Worm (Caenorhabditis elegans) whole organism, late embryonic: Measurements from ENCODE around the gene ZC155.2.

Experiments used
- C08G9.2 ChIP-seq: sonication (generic microtip); optimal IDR thresholded peaks from 2 replicates; lab custom pipeline; 2016; ENCODE audit warnings: mild to moderate bottlenecking, missing genetic modification characterization, moderate library complexity, missing compliant biosample characterization
- K02D7.2 ChIP-seq: sonication (generic microtip); optimal IDR thresholded peaks from 2 replicates; lab custom pipeline; 2017; ENCODE audit warnings: mild to moderate bottlenecking, missing genetic modification characterization, missing compliant biosample characterization
- K09A11.1 ChIP-seq: sonication (generic microtip); optimal IDR thresholded peaks from 2 replicates; lab custom pipeline; 2017; ENCODE audit warnings: antibody characterized with exemption, mild to moderate bottlenecking, missing genetic modification characterization, missing compliant biosample characterization; ENCODE audit not compliant: insufficient read depth
- T23F11.4 ChIP-seq: fragments of 200-800 bp; sonication (Bioruptor generic); optimal IDR thresholded peaks from 2 replicates; lab custom pipeline; 2018; ENCODE audit warnings: mild to moderate bottlenecking, missing genetic modification characterization, missing compliant biosample characterization
- Y22D7AL.16 ChIP-seq: sonication (generic microtip); optimal IDR thresholded peaks from 2 replicates; lab custom pipeline; 2016; ENCODE audit warnings: missing genetic modification characterization, missing compliant biosample characterization
- ahr-1 ChIP-seq: sonication (generic microtip); optimal IDR thresholded peaks from 2 replicates; lab custom pipeline; 2016; ENCODE audit warnings: missing genetic modification characterization, missing compliant biosample characterization
- ceh-19 ChIP-seq: fragments of 200-800 bp; sonication (Bioruptor generic); optimal IDR thresholded peaks from 2 replicates; lab custom pipeline; 2018; ENCODE audit warnings: mild to moderate bottlenecking, missing genetic modification characterization, missing compliant biosample characterization
- ceh-2 ChIP-seq: sonication (generic microtip); optimal IDR thresholded peaks from 2 replicates; lab custom pipeline; 2016; ENCODE audit warnings: missing genotype, missing genetic modification characterization, missing compliant biosample characterization
- ceh-24 ChIP-seq: sonication (generic microtip); optimal IDR thresholded peaks from 2 replicates; lab custom pipeline; 2016; ENCODE audit warnings: mild to moderate bottlenecking, missing genetic modification characterization, missing compliant biosample characterization
- ceh-31 ChIP-seq: sonication (generic microtip); optimal IDR thresholded peaks from 2 replicates; lab custom pipeline; 2016; ENCODE audit warnings: missing genetic modification characterization, missing compliant biosample characterization
- ceh-34 ChIP-seq: sonication (generic microtip); optimal IDR thresholded peaks from 2 replicates; lab custom pipeline; 2016; ENCODE audit warnings: mild to moderate bottlenecking, missing genetic modification characterization, missing compliant biosample characterization
- ceh-6 ChIP-seq: fragments of 200-800 bp; sonication (Bioruptor generic); optimal IDR thresholded peaks from 2 replicates; lab custom pipeline; 2018; ENCODE audit warnings: mild to moderate bottlenecking, missing genetic modification characterization, missing compliant biosample characterization
- dmd-4 ChIP-seq: sonication (generic microtip); optimal IDR thresholded peaks from 2 replicates; lab custom pipeline; 2016; ENCODE audit warnings: borderline replicate concordance, missing genetic modification characterization, missing compliant biosample characterization
- elt-2 ChIP-seq: sonication (generic microtip); optimal IDR thresholded peaks from 2 replicates; lab custom pipeline; 2016; ENCODE audit warnings: missing genetic modification reagents, missing genetic modification characterization, missing compliant biosample characterization
- ets-4 ChIP-seq: sonication (generic microtip); optimal IDR thresholded peaks from 2 replicates; lab custom pipeline; 2016; ENCODE audit warnings: missing genetic modification characterization, missing compliant biosample characterization
- eyg-1 ChIP-seq: sonication (generic microtip); optimal IDR thresholded peaks from 2 replicates; lab custom pipeline; 2016; ENCODE audit warnings: missing genotype, missing genetic modification characterization, missing compliant biosample characterization
- fkh-6 ChIP-seq: sonication (generic microtip); optimal IDR thresholded peaks from 2 replicates; lab custom pipeline; 2016; ENCODE audit warnings: missing genetic modification characterization, missing compliant biosample characterization
- hlh-13 ChIP-seq: fragments of 200-800 bp; sonication (Bioruptor generic); optimal IDR thresholded peaks from 2 replicates; lab custom pipeline; 2018; ENCODE audit warnings: mild to moderate bottlenecking, missing genetic modification characterization, missing compliant biosample characterization
- hlh-15 ChIP-seq: sonication (generic microtip); optimal IDR thresholded peaks from 2 replicates; lab custom pipeline; 2016; ENCODE audit warnings: missing genetic modification characterization, missing compliant biosample characterization
- lim-6 ChIP-seq: sonication (generic microtip); optimal IDR thresholded peaks from 2 replicates; lab custom pipeline; 2016; ENCODE audit warnings: missing genetic modification characterization, missing compliant biosample characterization
- nfya-1 ChIP-seq: sonication (generic microtip); optimal IDR thresholded peaks from 2 replicates; lab custom pipeline; 2017; ENCODE audit warnings: missing genetic modification characterization, mild to moderate bottlenecking, missing compliant biosample characterization, antibody characterized with exemption, moderate library complexity
- nhr-11 ChIP-seq: fragments of 150-350 bp; optimal IDR thresholded peaks from 2 replicates; lab custom pipeline; 2014; ENCODE audit warnings: missing biosample characterization, missing genetic modification characterization
- nhr-232 ChIP-seq: sonication (generic microtip); optimal IDR thresholded peaks from 2 replicates; lab custom pipeline; 2016; ENCODE audit warnings: missing genetic modification characterization, missing compliant biosample characterization
- pat-9 ChIP-seq: fragments of 200-800 bp; sonication (Bioruptor generic); optimal IDR thresholded peaks from 2 replicates; lab custom pipeline; 2018; ENCODE audit warnings: mild to moderate bottlenecking, missing genetic modification characterization, moderate library complexity, missing compliant biosample characterization
- pax-1 ChIP-seq: fragments of 150-350 bp; optimal IDR thresholded peaks from 2 replicates; lab custom pipeline; 2014; ENCODE audit warnings: missing biosample characterization, missing genetic modification characterization
- pha-4 ChIP-seq: fragments of 150-350 bp; optimal IDR thresholded peaks from 2 replicates; lab custom pipeline; 2018; ENCODE audit warnings: missing biosample characterization, missing genetic modification reagents, missing genetic modification characterization
- pqm-1 ChIP-seq: sonication (generic microtip); optimal IDR thresholded peaks from 2 replicates; lab custom pipeline; 2016; ENCODE audit warnings: missing genetic modification characterization, missing compliant biosample characterization
- ref-2 ChIP-seq: sonication (generic microtip); optimal IDR thresholded peaks from 2 replicates; lab custom pipeline; 2016; ENCODE audit warnings: missing genetic modification characterization, missing compliant biosample characterization
- rnt-1 ChIP-seq: sonication (generic microtip); optimal IDR thresholded peaks from 2 replicates; lab custom pipeline; 2016; ENCODE audit warnings: missing genetic modification characterization, missing compliant biosample characterization
- sdc-2 ChIP-seq: sonication (generic microtip); optimal IDR thresholded peaks from 2 replicates; lab custom pipeline; 2016; ENCODE audit warnings: missing genotype, missing genetic modification characterization, missing compliant biosample characterization
- sox-2 ChIP-seq: fragments of 200-800 bp; sonication (Bioruptor generic); IDR thresholded peaks from 2 replicates; pipeline ENCODE4 v1.3.6; 2022; ENCODE audit warnings: missing genetic modification reagents, missing genetic modification characterization, missing compliant biosample characterization
- syd-9 ChIP-seq: sonication (generic microtip); optimal IDR thresholded peaks from 2 replicates; lab custom pipeline; 2016; ENCODE audit warnings: mild to moderate bottlenecking, missing genetic modification characterization, moderate library complexity, missing compliant biosample characterization
- tbx-7 ChIP-seq: sonication (generic microtip); optimal IDR thresholded peaks from 2 replicates; lab custom pipeline; 2016; ENCODE audit warnings: missing genotype, missing genetic modification characterization, missing compliant biosample characterization
- ttx-3 ChIP-seq: sonication (generic microtip); optimal IDR thresholded peaks from 2 replicates; lab custom pipeline; 2016; ENCODE audit warnings: missing genetic modification reagents, missing genetic modification characterization, missing compliant biosample characterization
- unc-3 ChIP-seq, 2 experiments: fragments of 200-800 bp in 1 of 2; sonication (Bioruptor generic) in 1 of 2; sonication (generic microtip) in 1 of 2; conservative IDR thresholded peaks in 1 of 2; optimal IDR thresholded peaks in 1 of 2; 2 replicates each; pipeline versions ENCODE4 v1.3.6 to Lab custom; 2016 to 2022; ENCODE audit warnings: missing compliant biosample characterization in 2 of 2, missing genetic modification characterization in 2 of 2, missing genetic modification reagents in 1 of 2
- unc-55 ChIP-seq: sonication (generic microtip); optimal IDR thresholded peaks from 2 replicates; lab custom pipeline; 2017; ENCODE audit warnings: missing biosample characterization, missing genetic modification reagents, missing genetic modification characterization
- unc-86 ChIP-seq: sonication (generic microtip); optimal IDR thresholded peaks from 2 replicates; lab custom pipeline; 2016; ENCODE audit warnings: missing genetic modification characterization, missing compliant biosample characterization
- ztf-16 ChIP-seq: sonication (generic microtip); optimal IDR thresholded peaks from 2 replicates; lab custom pipeline; 2017; ENCODE audit warnings: missing genetic modification characterization, missing compliant biosample characterization

Gene ZC155.2

DNA sequence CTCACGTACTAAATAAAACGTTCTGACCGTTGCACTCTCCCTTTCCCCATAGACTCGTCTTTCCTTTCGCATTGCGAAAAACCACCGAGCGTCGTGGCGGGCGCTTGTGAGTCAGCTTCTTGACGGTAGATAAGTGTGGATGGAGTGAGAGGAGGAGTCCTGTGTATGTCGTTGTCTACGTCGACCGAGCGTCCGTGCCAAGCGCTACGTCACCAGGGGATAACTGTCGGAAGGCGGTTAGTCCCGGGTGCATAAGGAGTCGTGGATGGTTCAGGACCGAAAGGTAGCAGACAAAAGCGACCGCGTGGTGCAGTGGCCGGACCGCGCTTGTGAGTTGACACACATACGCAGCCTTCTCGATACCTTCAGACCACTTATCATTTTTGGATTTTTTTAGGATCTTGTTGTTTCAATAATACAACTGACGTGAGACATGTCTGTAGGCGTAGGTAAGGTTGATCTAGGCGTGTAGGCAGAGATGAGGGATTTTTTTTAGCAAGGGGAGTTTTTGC is 7.6 kb upstream of the ZC155.2 start (continued):
- TF ChIP-seq unc-3 (GFP tag; conservative IDR thresholded peaks at IDR 0.05; lab: Robert Waterston, UW), result peak; percentile 61; the same call in 1 of the 2 replicates
- peak; percentile 48 for TF ChIP-seq unc-3 (tag; optimal IDR thresholded peaks at IDR 0.05; lab: Kevin White, UChicago)
- peak; percentile 62 for TF ChIP-seq fkh-6 (tag; lab: Kevin White, UChicago)
- TF ChIP-seq syd-9 (tag; lab: Kevin White, UChicago), result peak; percentile 72
- peak; percentile 43 for TF ChIP-seq pat-9 (tag; lab: Kevin White, UChicago)
- peak; percentile 1 for TF ChIP-seq nfya-1 (tag; lab: Kevin White, UChicago)
- peak; percentile 17; the same call in 1 of the 2 replicates for TF ChIP-seq sox-2 (GFP tag; lab: Robert Waterston, UW)
- peak; percentile 20 for TF ChIP-seq ahr-1 (tag; lab: Kevin White, UChicago)
- peak; percentile 33 for TF ChIP-seq lim-6 (tag; lab: Kevin White, UChicago)
- TF ChIP-seq hlh-13 (GFP tag; lab: Kevin White, UChicago), result peak; percentile 25
- TF ChIP-seq rnt-1 (tag; lab: Kevin White, UChicago), result peak; percentile 25
- peak; percentile 74 for TF ChIP-seq elt-2 (tag; lab: Kevin White, UChicago)
- peak; percentile 3 for TF ChIP-seq ttx-3 (tag; lab: Kevin White, UChicago)
- peak; percentile 52 for TF ChIP-seq K02D7.2 (tag; lab: Kevin White, UChicago)
- TF ChIP-seq dmd-4 (tag; lab: Kevin White, UChicago), result peak; percentile 72
- peak; percentile 83 for TF ChIP-seq ref-2
- TF ChIP-seq hlh-15 (tag; lab: Kevin White, UChicago), result peak; percentile 60
- peak; percentile 49 for TF ChIP-seq sdc-2
- peak; percentile 62 for TF ChIP-seq ceh-2 (tag; lab: Kevin White, UChicago)
- TF ChIP-seq Y22D7AL.16 (tag; lab: Kevin White, UChicago), result peak; percentile 65
- peak; percentile 54 for TF ChIP-seq ceh-31
- peak; percentile 65 for TF ChIP-seq nhr-232
- TF ChIP-seq ceh-19 (GFP tag; lab: Kevin White, UChicago), result peak; percentile 82
- peak; percentile 45 for TF ChIP-seq unc-86 (tag; lab: Kevin White, UChicago)

DNA sequence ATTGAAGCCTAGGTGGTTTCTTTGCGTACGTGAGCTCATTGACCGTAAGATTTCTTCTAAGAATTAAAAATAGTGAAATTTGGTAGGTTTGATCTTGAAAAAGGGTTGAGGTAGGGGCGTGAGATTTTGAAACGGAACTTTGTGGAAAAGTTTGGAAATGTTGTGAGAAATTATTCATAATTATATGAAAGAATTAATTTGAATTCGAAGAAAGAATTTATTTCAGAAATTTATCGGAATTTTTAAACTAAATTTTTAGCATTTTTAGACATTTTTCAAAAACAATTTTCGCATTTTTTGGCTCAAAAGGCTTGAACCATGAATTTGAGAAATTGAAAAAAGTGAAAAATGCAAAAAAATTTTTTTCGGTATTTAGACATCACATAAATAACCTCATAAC is 4.6 kb upstream of the ZC155.2 start:
- no peak for TF ChIP-seq T23F11.4 (GFP tag; lab: Kevin White, UChicago)
- TF ChIP-seq pax-1 (tag; lab: Kevin White, UChicago), result no peak
- no peak for TF ChIP-seq ceh-34 (tag; lab: Kevin White, UChicago)
- no peak for TF ChIP-seq nhr-11 (tag; lab: Kevin White, UChicago)

DNA sequence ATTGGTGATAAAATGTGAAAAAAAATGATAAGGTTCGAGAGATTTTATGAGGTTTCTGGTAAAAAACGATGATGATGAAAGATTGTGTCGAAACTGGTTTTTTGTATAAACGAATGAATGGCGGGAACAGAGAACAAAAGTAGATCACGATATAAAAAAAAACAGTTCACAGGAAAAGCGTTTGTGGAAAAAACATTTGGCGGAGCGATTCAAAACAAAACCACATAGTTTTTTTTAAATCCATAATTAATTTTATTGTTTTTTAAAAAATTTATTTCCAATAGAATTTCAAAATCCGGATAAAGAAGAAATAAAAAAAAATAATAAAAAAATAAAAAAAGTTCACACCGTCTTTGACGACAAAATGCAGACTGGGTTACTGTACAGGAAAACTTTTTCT is 3.4 kb upstream of the ZC155.2 start, which contains the start of gene ZC155.4:
Gene ZC155.4 (minus strand): TSS at position 101 of the 400 bp plus-strand sequence.
- no peak for TF ChIP-seq pha-4 (tag; lab: Kevin White, UChicago)
- no peak for TF ChIP-seq elt-2 (tag; lab: Kevin White, UChicago)
- TF ChIP-seq unc-86 (tag; lab: Kevin White, UChicago), result no peak
- TF ChIP-seq eyg-1 (tag; lab: Kevin White, UChicago), result no peak
- TF ChIP-seq dmd-4 (tag; lab: Kevin White, UChicago), result no peak
- TF ChIP-seq ets-4 (tag; lab: Kevin White, UChicago), result no peak
- no peak for TF ChIP-seq ceh-6
- no peak for TF ChIP-seq pqm-1 (tag; lab: Kevin White, UChicago)
- TF ChIP-seq unc-3 (GFP tag; conservative IDR thresholded peaks at IDR 0.05; lab: Robert Waterston, UW), result no peak
- TF ChIP-seq unc-3 (tag; optimal IDR thresholded peaks at IDR 0.05; lab: Kevin White, UChicago), result no peak
- TF ChIP-seq nhr-11 (tag; lab: Kevin White, UChicago), result no peak
- no peak for TF ChIP-seq unc-55 (GFP tag; lab: Kevin White, UChicago)
- no peak for TF ChIP-seq ztf-16 (tag; lab: Kevin White, UChicago)
- no peak for TF ChIP-seq tbx-7 (tag; lab: Kevin White, UChicago)
- no peak for TF ChIP-seq ceh-24 (tag; lab: Kevin White, UChicago)
- TF ChIP-seq K09A11.1 (tag; lab: Kevin White, UChicago), result no peak
- TF ChIP-seq hlh-13 (GFP tag; lab: Kevin White, UChicago), result no peak
- no peak for TF ChIP-seq sox-2 (GFP tag; lab: Robert Waterston, UW)
- no peak for TF ChIP-seq ceh-31
- no peak for TF ChIP-seq C08G9.2 (tag; lab: Kevin White, UChicago)
